Worm (Caenorhabditis elegans) whole organism, mixed stage, embryonic: ENCODE results near the gene dhs-18.

Experiments
- ceh-83 ChIP-seq: fragments of 200-800 bp; sonication (Bioruptor generic); optimal IDR thresholded peaks from 2 replicates; lab custom pipeline; 2018; ENCODE audit warnings: mild to moderate bottlenecking, missing genetic modification characterization, missing compliant biosample characterization
- elt-1 ChIP-seq: sonication (generic microtip); optimal IDR thresholded peaks from 2 replicates; lab custom pipeline; 2017; ENCODE audit warnings: missing genetic modification characterization, mild to moderate bottlenecking, missing compliant biosample characterization, antibody characterized with exemption, moderate library complexity, borderline replicate concordance; ENCODE audit not compliant: insufficient read depth
- nhr-2 ChIP-seq: fragments of 150-350 bp; optimal IDR thresholded peaks from 2 replicates; lab custom pipeline; 2014; ENCODE audit warnings: missing biosample characterization, missing genetic modification characterization
- nhr-237 ChIP-seq: fragments of 150-350 bp; optimal IDR thresholded peaks from 2 replicates; lab custom pipeline; 2014; ENCODE audit warnings: missing biosample characterization, missing genetic modification characterization
- snpc-4 ChIP-seq: fragments of 150-350 bp; optimal IDR thresholded peaks from 2 replicates; lab custom pipeline; 2014; ENCODE audit warnings: missing biosample characterization, missing genetic modification characterization
- unc-62 ChIP-seq: fragments of 150-350 bp; optimal IDR thresholded peaks from 2 replicates; lab custom pipeline; 2014; ENCODE audit warnings: missing biosample characterization, missing genetic modification reagents, missing genetic modification characterization
- ztf-11 ChIP-seq: fragments of 150-350 bp; optimal IDR thresholded peaks from 2 replicates; lab custom pipeline; 2014; ENCODE audit warnings: missing biosample characterization, missing genetic modification characterization

- no peak for TF ChIP-seq snpc-4
- TF ChIP-seq nhr-2, result peak; percentile 28
- no peak for TF ChIP-seq unc-62
- no peak for TF ChIP-seq nhr-237 (tag; lab: Kevin White, UChicago)
- no peak for TF ChIP-seq ceh-83 (GFP tag; lab: Kevin White, UChicago)
- no peak for TF ChIP-seq ztf-11 (tag; lab: Kevin White, UChicago)
- TF ChIP-seq elt-1, result no peak
These were observed 2.9 kb downstream of the dhs-18 start, which contains the start of gene C45B11.6 for ce11 chrV:11043767-11044166.
